Fruit fly (Drosophila melanogaster) whole organism, prepupa: Measurements from ENCODE around the gene Adgf-D.

Experiments
- Blimp-1 ChIP-seq: fragments of 200-800 bp; sonication (Bioruptor generic); optimal IDR thresholded peaks from 3 replicates; lab custom pipeline; 2017; ENCODE audit warnings: missing biosample characterization, missing genetic modification characterization, mild to moderate bottlenecking, moderate library complexity, missing genetic modification reagents
- CG10631 ChIP-seq: fragments of 200-800 bp; sonication (Bioruptor generic); optimal IDR thresholded peaks from 2 replicates; lab custom pipeline; 2016; ENCODE audit warnings: missing biosample characterization, missing genetic modification characterization
- CG10669 ChIP-seq: fragments of 200-800 bp; sonication (Bioruptor generic); optimal IDR thresholded peaks from 3 replicates; lab custom pipeline; 2018; ENCODE audit warnings: missing biosample characterization, mild to moderate bottlenecking, missing genetic modification characterization, moderate library complexity
- CG11294 ChIP-seq: fragments of 200-800 bp; sonication (Bioruptor generic); IDR thresholded peaks from 2 replicates; pipeline ENCODE4 v1.3.6; 2022; ENCODE audit warnings: missing biosample characterization, missing genetic modification characterization
- CG11902 ChIP-seq: fragments of 200-800 bp; sonication (Bioruptor generic); optimal IDR thresholded peaks from 3 replicates; lab custom pipeline; 2016; ENCODE audit warnings: missing biosample characterization, missing genetic modification characterization
- CG15336 ChIP-seq: fragments of 200-800 bp; sonication (Bioruptor generic); IDR thresholded peaks from 2 replicates; pipeline ENCODE4 v1.3.6; 2022; ENCODE audit warnings: missing biosample characterization, missing genetic modification characterization
- CG1621 ChIP-seq: fragments of 200-800 bp; sonication (Bioruptor generic); optimal IDR thresholded peaks from 3 replicates; lab custom pipeline; 2018; ENCODE audit warnings: missing biosample characterization, mild to moderate bottlenecking, missing genetic modification characterization
- CG16779 ChIP-seq: fragments of 200-800 bp; sonication (Bioruptor generic); optimal IDR thresholded peaks from 3 replicates; lab custom pipeline; 2017; ENCODE audit warnings: missing biosample characterization, mild to moderate bottlenecking, missing genetic modification characterization
- CG31627 ChIP-seq: fragments of 200-800 bp; sonication (Bioruptor generic); optimal IDR thresholded peaks from 3 replicates; lab custom pipeline; 2016; ENCODE audit warnings: missing biosample characterization, missing genetic modification characterization
- CG32006 ChIP-seq: fragments of 200-800 bp; sonication (Bioruptor generic); optimal IDR thresholded peaks from 3 replicates; lab custom pipeline; 2017; ENCODE audit warnings: missing biosample characterization, mild to moderate bottlenecking, missing genetic modification characterization
- CG34406 ChIP-seq: fragments of 200-800 bp; sonication (Bioruptor generic); optimal IDR thresholded peaks from 3 replicates; lab custom pipeline; 2016; ENCODE audit warnings: missing biosample characterization, missing genetic modification characterization
- CG3919 ChIP-seq: fragments of 200-800 bp; sonication (Bioruptor generic); optimal IDR thresholded peaks from 3 replicates; lab custom pipeline; 2016; ENCODE audit warnings: missing biosample characterization, missing genetic modification characterization
- CG6276 ChIP-seq: fragments of 200-800 bp; sonication (Bioruptor generic); optimal IDR thresholded peaks from 2 replicates; lab custom pipeline; 2017; ENCODE audit warnings: missing biosample characterization, mild to moderate bottlenecking, missing genetic modification characterization
- CG6792 ChIP-seq: fragments of 200-800 bp; sonication (Bioruptor generic); optimal IDR thresholded peaks from 3 replicates; lab custom pipeline; 2016; ENCODE audit warnings: missing biosample characterization, missing genetic modification characterization
- CG6808 ChIP-seq: fragments of 200-800 bp; sonication (Bioruptor generic); optimal IDR thresholded peaks from 3 replicates; lab custom pipeline; 2017; ENCODE audit warnings: missing biosample characterization, missing genetic modification characterization, mild to moderate bottlenecking, moderate library complexity, missing genetic modification reagents
- CG6854 ChIP-seq: fragments of 200-800 bp; sonication (Bioruptor generic); optimal IDR thresholded peaks from 2 replicates; lab custom pipeline; 2017; ENCODE audit warnings: missing biosample characterization, mild to moderate bottlenecking, missing genetic modification characterization
- CG7368 ChIP-seq: fragments of 200-800 bp; sonication (Bioruptor generic); optimal IDR thresholded peaks from 3 replicates; lab custom pipeline; 2016; ENCODE audit warnings: missing biosample characterization, missing genetic modification characterization
- CG8119 ChIP-seq: fragments of 200-800 bp; sonication (Bioruptor generic); IDR thresholded peaks from 3 replicates; pipeline ENCODE4 v1.3.6; 2022; ENCODE audit warnings: missing biosample characterization, missing genetic modification characterization
- CG8319 ChIP-seq: fragments of 200-800 bp; sonication (Bioruptor generic); optimal IDR thresholded peaks from 3 replicates; lab custom pipeline; 2016; ENCODE audit warnings: missing biosample characterization, missing genetic modification characterization
- CG9139 ChIP-seq: fragments of 200-800 bp; sonication (Bioruptor generic); optimal IDR thresholded peaks from 3 replicates; lab custom pipeline; 2017; ENCODE audit warnings: missing biosample characterization, mild to moderate bottlenecking, missing genetic modification characterization
- Eip75B ChIP-seq: fragments of 200-800 bp; sonication (Bioruptor generic); optimal IDR thresholded peaks from 3 replicates; lab custom pipeline; 2016; ENCODE audit warnings: missing biosample characterization, missing genetic modification characterization
- Eip78C ChIP-seq: fragments of 200-800 bp; sonication (Bioruptor generic); peaks from one replicate; lab custom pipeline; 2016; ENCODE audit warnings: missing biosample characterization, missing genetic modification characterization
- Eip93F ChIP-seq: fragments of 200-800 bp; sonication (Bioruptor generic); optimal IDR thresholded peaks from 2 replicates; lab custom pipeline; 2016; ENCODE audit warnings: missing biosample characterization, mild to moderate bottlenecking, missing genetic modification characterization
- Ets21C ChIP-seq: fragments of 200-800 bp; sonication (Bioruptor generic); optimal IDR thresholded peaks from 3 replicates; lab custom pipeline; 2016; ENCODE audit warnings: missing biosample characterization, missing genetic modification characterization
- Ets96B ChIP-seq: fragments of 200-800 bp; optimal IDR thresholded peaks from 2 replicates; lab custom pipeline; 2019; ENCODE audit warnings: missing biosample characterization, mild to moderate bottlenecking, missing genetic modification characterization, moderate library complexity
- Gug ChIP-seq: fragments of 200-800 bp; sonication (Bioruptor generic); IDR thresholded peaks from 2 replicates; pipeline ENCODE4 v1.3.6; 2022; ENCODE audit warnings: missing biosample characterization, missing genetic modification characterization
- Hr38 ChIP-seq: sonication (Bioruptor generic); optimal IDR thresholded peaks from 2 replicates; lab custom pipeline; 2016; ENCODE audit warnings: missing biosample characterization, missing genetic modification characterization
- Hr39 ChIP-seq: fragments of 200-800 bp; sonication (Bioruptor generic); optimal IDR thresholded peaks from 2 replicates; lab custom pipeline; 2016; ENCODE audit warnings: missing biosample characterization, missing genetic modification characterization
- Hr4 ChIP-seq: fragments of 200-800 bp; sonication (Bioruptor generic); optimal IDR thresholded peaks from 3 replicates; lab custom pipeline; 2016; ENCODE audit warnings: missing biosample characterization, missing genetic modification characterization
- Lpt ChIP-seq: fragments of 200-800 bp; sonication (Bioruptor generic); optimal IDR thresholded peaks from 3 replicates; lab custom pipeline; 2016; ENCODE audit warnings: missing biosample characterization, missing genetic modification characterization
- Met ChIP-seq: fragments of 200-800 bp; sonication (Bioruptor generic); optimal IDR thresholded peaks from 3 replicates; lab custom pipeline; 2016; ENCODE audit warnings: missing biosample characterization, missing genetic modification characterization
- OdsH ChIP-seq: fragments of 200-800 bp; sonication (Bioruptor generic); optimal IDR thresholded peaks from 3 replicates; lab custom pipeline; 2016; ENCODE audit warnings: missing biosample characterization, missing genetic modification characterization
- Sox102F ChIP-seq: fragments of 200-800 bp; sonication (Bioruptor generic); optimal IDR thresholded peaks from 2 replicates; lab custom pipeline; 2016; ENCODE audit warnings: missing biosample characterization, mild to moderate bottlenecking, missing genetic modification characterization
- Sox14 ChIP-seq: fragments of 200-800 bp; sonication (Bioruptor generic); optimal IDR thresholded peaks from 3 replicates; lab custom pipeline; 2016; ENCODE audit warnings: missing biosample characterization, missing genetic modification characterization
- Sox15 ChIP-seq: fragments of 200-800 bp; sonication (Bioruptor generic); optimal IDR thresholded peaks from 3 replicates; lab custom pipeline; 2016; ENCODE audit warnings: missing biosample characterization, missing genetic modification characterization
- achi ChIP-seq: fragments of 200-800 bp; sonication (Bioruptor generic); optimal IDR thresholded peaks from 3 replicates; lab custom pipeline; 2016; ENCODE audit warnings: missing biosample characterization, missing genetic modification characterization
- acj6 ChIP-seq: fragments of 200-800 bp; sonication (Bioruptor generic); optimal IDR thresholded peaks from 3 replicates; lab custom pipeline; 2016; ENCODE audit warnings: missing biosample characterization, missing genetic modification characterization
- cyc ChIP-seq: fragments of 200-800 bp; sonication (Bioruptor generic); optimal IDR thresholded peaks from 3 replicates; lab custom pipeline; 2016; ENCODE audit warnings: missing biosample characterization, missing genetic modification characterization
- dac ChIP-seq: fragments of 200-800 bp; sonication (Bioruptor generic); optimal IDR thresholded peaks from 2 replicates; lab custom pipeline; 2017; ENCODE audit warnings: missing biosample characterization, mild to moderate bottlenecking, missing genetic modification characterization
- dsx ChIP-seq: fragments of 200-800 bp; optimal IDR thresholded peaks from 3 replicates; lab custom pipeline; 2019; ENCODE audit warnings: missing biosample characterization, mild to moderate bottlenecking, missing genetic modification characterization, moderate library complexity; ENCODE audit not compliant: poor library complexity, severe bottlenecking
- eg ChIP-seq: fragments of 200-800 bp; sonication (Bioruptor generic); IDR thresholded peaks from 3 replicates; pipeline ENCODE4 v1.3.6; 2022; ENCODE audit warnings: missing biosample characterization, missing genetic modification characterization
- esn ChIP-seq: fragments of 200-800 bp; sonication (Bioruptor generic); optimal IDR thresholded peaks from 2 replicates; lab custom pipeline; 2016; ENCODE audit warnings: missing biosample characterization, mild to moderate bottlenecking, missing genetic modification characterization, moderate library complexity
- fd59A ChIP-seq: fragments of 200-800 bp; sonication (Bioruptor generic); optimal IDR thresholded peaks from 2 replicates; lab custom pipeline; 2017; ENCODE audit warnings: missing biosample characterization, mild to moderate bottlenecking, missing genetic modification characterization, missing genetic modification reagents
- fd85E ChIP-seq: fragments of 200-800 bp; sonication (Bioruptor generic); optimal IDR thresholded peaks from 3 replicates; lab custom pipeline; 2016; ENCODE audit warnings: missing biosample characterization, missing genetic modification characterization
- fkh ChIP-seq: fragments of 200-800 bp; sonication (Bioruptor generic); optimal IDR thresholded peaks from 3 replicates; lab custom pipeline; 2017; ENCODE audit warnings: missing biosample characterization, mild to moderate bottlenecking, missing genetic modification characterization, moderate library complexity
- lz ChIP-seq: fragments of 200-800 bp; sonication (Bioruptor generic); optimal IDR thresholded peaks from 3 replicates; lab custom pipeline; 2016; ENCODE audit warnings: missing biosample characterization, missing genetic modification characterization
- net ChIP-seq: fragments of 200-800 bp; sonication (Bioruptor generic); optimal IDR thresholded peaks from 3 replicates; lab custom pipeline; 2016; ENCODE audit warnings: missing biosample characterization, missing genetic modification characterization
- pdm3 ChIP-seq: fragments of 200-800 bp; sonication (Bioruptor generic); optimal IDR thresholded peaks from 3 replicates; lab custom pipeline; 2016; ENCODE audit warnings: missing biosample characterization, missing genetic modification characterization
- salr ChIP-seq, 2 experiments: fragments of 200-800 bp; sonication (Bioruptor generic); optimal IDR thresholded peaks; 3 replicates each; lab custom pipeline; 2016 to 2018; ENCODE audit warnings: missing biosample characterization in 2 of 2, missing genetic modification characterization in 2 of 2, mild to moderate bottlenecking in 1 of 2
- spab ChIP-seq: fragments of 200-800 bp; sonication (Bioruptor generic); optimal IDR thresholded peaks from 2 replicates; lab custom pipeline; 2017; ENCODE audit warnings: missing biosample characterization, mild to moderate bottlenecking, missing genetic modification characterization, missing genetic modification reagents
- ss ChIP-seq, 2 experiments: fragments of 200-800 bp; sonication (Bioruptor generic); optimal IDR thresholded peaks; 2 replicates in 1 of 2; 3 replicates in 1 of 2; lab custom pipeline; 2017 to 2018; ENCODE audit warnings: mild to moderate bottlenecking in 2 of 2, missing biosample characterization in 2 of 2, missing genetic modification characterization in 2 of 2, moderate library complexity in 1 of 2
- svp ChIP-seq: fragments of 200-800 bp; sonication (Bioruptor generic); peaks from one replicate; lab custom pipeline; 2016; ENCODE audit warnings: missing biosample characterization, missing genetic modification characterization
- vri ChIP-seq: fragments of 200-800 bp; sonication (Bioruptor generic); optimal IDR thresholded peaks from 3 replicates; lab custom pipeline; 2016; ENCODE audit warnings: missing biosample characterization, mild to moderate bottlenecking, missing genetic modification characterization

Gene Adgf-D

dm6 chr3R:13713541-13713940 lies 8.3 kb upstream of the Adgf-D start:
- TF ChIP-seq CG6276, result peak; percentile 53
- peak; percentile 40 for TF ChIP-seq CG16779 (tag; lab: Kevin White, UChicago)
- TF ChIP-seq Ets96B (tag; lab: Kevin White, UChicago), result peak; percentile 69
- TF ChIP-seq CG6792 (GFP tag; lab: Kevin White, UChicago), result peak; percentile 33
- TF ChIP-seq CG8119 (GFP tag; lab: Robert Waterston, UW), result peak; percentile 79
- TF ChIP-seq salr (GFP tag; optimal IDR thresholded peaks at IDR 0.05; lab: Kevin White, UChicago), result peak in 1 of 2 experiments; percentile 44
- no peak for TF ChIP-seq Eip93F (GFP tag; lab: Kevin White, UChicago)
- no peak for TF ChIP-seq fd59A (GFP tag; lab: Kevin White, UChicago)
- TF ChIP-seq dsx (GFP tag; lab: Kevin White, UChicago), result peak; percentile 52
- peak; percentile 36 for TF ChIP-seq spab (GFP tag; lab: Kevin White, UChicago)
- TF ChIP-seq lz (GFP tag; lab: Kevin White, UChicago), result no peak
- peak; percentile 64; the same call in 2 of the 3 replicates for TF ChIP-seq eg
- TF ChIP-seq fd85E (GFP tag; lab: Kevin White, UChicago), result no peak
- no peak for TF ChIP-seq esn
- peak; percentile 57 for TF ChIP-seq achi (GFP tag; lab: Kevin White, UChicago)
- TF ChIP-seq CG11902, result no peak
- TF ChIP-seq Hr38 (GFP tag; lab: Kevin White, UChicago), result no peak
- no peak for TF ChIP-seq Hr39 (GFP tag; lab: Kevin White, UChicago)
- peak; percentile 46 for TF ChIP-seq CG10669 (GFP tag; lab: Kevin White, UChicago)
- TF ChIP-seq CG34406 (GFP tag; lab: Kevin White, UChicago), result peak; percentile 52
- no peak for TF ChIP-seq CG6854
- TF ChIP-seq CG6808 (GFP tag; lab: Kevin White, UChicago), result peak; percentile 49
- TF ChIP-seq CG31627 (GFP tag; lab: Kevin White, UChicago), result no peak
- TF ChIP-seq acj6 (GFP tag; lab: Kevin White, UChicago), result peak; percentile 32
- peak; percentile 34 for TF ChIP-seq net (GFP tag; lab: Kevin White, UChicago)
- no peak for TF ChIP-seq CG8319 (GFP tag; lab: Kevin White, UChicago)
- TF ChIP-seq Eip75B (GFP tag; lab: Kevin White, UChicago), result no peak
- peak; percentile 39 for TF ChIP-seq Lpt (GFP tag; lab: Kevin White, UChicago)
- TF ChIP-seq CG10631, result peak; percentile 48
- TF ChIP-seq fkh (GFP tag; lab: Kevin White, UChicago), result peak; percentile 41
- no peak for TF ChIP-seq svp (GFP tag; lab: Kevin White, UChicago)
- TF ChIP-seq cyc (GFP tag; lab: Kevin White, UChicago), result no peak
- peak; percentile 52 to 68 for TF ChIP-seq ss (GFP tag; optimal IDR thresholded peaks at IDR 0.05; lab: Kevin White, UChicago)
- TF ChIP-seq Hr4, result peak; percentile 39
- peak; percentile 62 for TF ChIP-seq Gug (GFP tag; lab: Robert Waterston, UW)
- TF ChIP-seq Met (GFP tag; lab: Kevin White, UChicago), result no peak
- peak; percentile 74 for TF ChIP-seq Eip78C (GFP tag; lab: Kevin White, UChicago)
- TF ChIP-seq CG3919 (GFP tag; lab: Kevin White, UChicago), result peak; percentile 48
- no peak for TF ChIP-seq dac (GFP tag; lab: Kevin White, UChicago)
- no peak for TF ChIP-seq CG1621 (tag; lab: Kevin White, UChicago)
- TF ChIP-seq vri (GFP tag; lab: Kevin White, UChicago), result no peak
- no peak for TF ChIP-seq Ets21C
- TF ChIP-seq CG7368 (GFP tag; lab: Kevin White, UChicago), result no peak
- TF ChIP-seq Blimp-1, result no peak
- TF ChIP-seq OdsH (GFP tag; lab: Kevin White, UChicago), result peak; percentile 60
- TF ChIP-seq CG11294 (GFP tag; lab: Robert Waterston, UW), result peak; percentile 31; the same call in 1 of the 2 replicates
- peak; percentile 78 for TF ChIP-seq CG15336 (GFP tag; lab: Robert Waterston, UW)
- no peak for TF ChIP-seq Sox15
- TF ChIP-seq Sox102F (GFP tag; lab: Kevin White, UChicago), result no peak
- TF ChIP-seq CG9139, result peak; percentile 49
- TF ChIP-seq pdm3 (GFP tag; lab: Kevin White, UChicago), result peak; percentile 40
- TF ChIP-seq CG32006 (GFP tag; lab: Kevin White, UChicago), result peak; percentile 80
- TF ChIP-seq Sox14 (GFP tag; lab: Kevin White, UChicago), result no peak
